Worm (Caenorhabditis elegans) whole organism, L3 larva: ENCODE data around the gene T02C1.1.

ENCODE experiments used
- R02D3.7 ChIP-seq: fragments of 150-350 bp; optimal IDR thresholded peaks from 2 replicates; lab custom pipeline; 2014; ENCODE audit warnings: missing biosample characterization, missing genetic modification characterization
- ZK546.5 ChIP-seq: sonication (generic microtip); optimal IDR thresholded peaks from 2 replicates; lab custom pipeline; 2017; ENCODE audit warnings: missing biosample characterization, missing genetic modification characterization
- aly-2 ChIP-seq: fragments of 150-350 bp; optimal IDR thresholded peaks from 2 replicates; lab custom pipeline; 2014; ENCODE audit warnings: missing biosample characterization, missing genetic modification characterization
- ama-1 ChIP-seq: fragments of 150-350 bp; optimal IDR thresholded peaks from 2 replicates; lab custom pipeline; 2018
- ceh-16 ChIP-seq: sonication (generic microtip); optimal IDR thresholded peaks from 2 replicates; lab custom pipeline; 2017; ENCODE audit warnings: missing biosample characterization, missing genetic modification characterization
- ceh-28 ChIP-seq: fragments of 150-350 bp; optimal IDR thresholded peaks from 2 replicates; lab custom pipeline; 2014; ENCODE audit warnings: missing biosample characterization, missing genetic modification reagents, missing genetic modification characterization
- ceh-82 ChIP-seq: fragments of 150-350 bp; optimal IDR thresholded peaks from 2 replicates; lab custom pipeline; 2014; ENCODE audit warnings: missing biosample characterization, missing genetic modification characterization
- ceh-9 ChIP-seq: sonication (generic microtip); optimal IDR thresholded peaks from 2 replicates; lab custom pipeline; 2018; ENCODE audit warnings: missing biosample characterization, missing genetic modification characterization
- daf-12 ChIP-seq: fragments of 150-350 bp; optimal IDR thresholded peaks from 2 replicates; lab custom pipeline; 2014; ENCODE audit warnings: missing biosample characterization, missing genetic modification reagents, missing genetic modification characterization
- egl-5 ChIP-seq: fragments of 150-350 bp; optimal IDR thresholded peaks from 2 replicates; lab custom pipeline; 2017; ENCODE audit warnings: missing biosample characterization, missing genetic modification reagents, missing genetic modification characterization, inconsistent platforms
- elt-1 ChIP-seq: fragments of 150-350 bp; optimal IDR thresholded peaks from 2 replicates; lab custom pipeline; 2014; ENCODE audit warnings: missing biosample characterization, missing genetic modification characterization
- elt-3 ChIP-seq, 3 experiments: fragments of 150-350 bp in 1 of 3; sonication (generic microtip) in 2 of 3; optimal IDR thresholded peaks; 2 replicates in 2 of 3; 4 replicates in 1 of 3; lab custom pipeline; 2014 to 2017; ENCODE audit warnings: missing biosample characterization in 3 of 3, missing genetic modification characterization in 3 of 3
- eor-1 ChIP-seq, 2 experiments: fragments of 150-350 bp; optimal IDR thresholded peaks; 2 replicates each; lab custom pipeline; 2014 to 2018; ENCODE audit warnings: missing biosample characterization in 2 of 2, missing genetic modification characterization in 2 of 2
- fkh-10 ChIP-seq: sonication (generic microtip); optimal IDR thresholded peaks from 2 replicates; lab custom pipeline; 2017; ENCODE audit warnings: missing biosample characterization, missing genetic modification reagents, missing genetic modification characterization
- fkh-2 ChIP-seq: fragments of 150-350 bp; optimal IDR thresholded peaks from 2 replicates; lab custom pipeline; 2014; ENCODE audit warnings: missing biosample characterization, missing genetic modification reagents, missing genetic modification characterization
- fos-1 ChIP-seq: fragments of 150-350 bp; optimal IDR thresholded peaks from 2 replicates; lab custom pipeline; 2014; ENCODE audit warnings: missing biosample characterization, missing genetic modification characterization
- hmg-11 ChIP-seq: sonication (generic microtip); optimal IDR thresholded peaks from 2 replicates; lab custom pipeline; 2016; ENCODE audit warnings: missing genetic modification characterization, missing compliant biosample characterization
- lin-15B ChIP-seq: fragments of 150-350 bp; optimal IDR thresholded peaks from 2 replicates; lab custom pipeline; 2014; ENCODE audit warnings: missing biosample characterization, missing genetic modification characterization
- lin-39 ChIP-seq: fragments of 150-350 bp; optimal IDR thresholded peaks from 2 replicates; lab custom pipeline; 2018; ENCODE audit warnings: missing biosample characterization, missing genetic modification reagents, missing genetic modification characterization
- mdl-1 ChIP-seq: fragments of 150-350 bp; optimal IDR thresholded peaks from 2 replicates; lab custom pipeline; 2014; ENCODE audit warnings: missing biosample characterization, missing genetic modification characterization
- nfya-1 ChIP-seq: sonication (generic microtip); optimal IDR thresholded peaks from 2 replicates; lab custom pipeline; 2017; ENCODE audit warnings: missing genetic modification characterization, mild to moderate bottlenecking, missing compliant biosample characterization, antibody characterized with exemption, moderate library complexity; ENCODE audit not compliant: insufficient read depth
- nhr-11 ChIP-seq: fragments of 150-350 bp; optimal IDR thresholded peaks from 2 replicates; lab custom pipeline; 2014; ENCODE audit warnings: missing biosample characterization, missing genetic modification characterization
- nhr-12 ChIP-seq: fragments of 150-350 bp; optimal IDR thresholded peaks from 2 replicates; lab custom pipeline; 2014; ENCODE audit warnings: missing biosample characterization, missing genetic modification characterization
- nhr-23 ChIP-seq: fragments of 150-350 bp; optimal IDR thresholded peaks from 2 replicates; lab custom pipeline; 2014; ENCODE audit warnings: missing biosample characterization, missing genetic modification reagents, missing genetic modification characterization
- nhr-25 ChIP-seq: sonication (generic microtip); optimal IDR thresholded peaks from 2 replicates; lab custom pipeline; 2017; ENCODE audit warnings: missing biosample characterization, missing genetic modification characterization
- nhr-28 ChIP-seq: fragments of 150-350 bp; optimal IDR thresholded peaks from 2 replicates; lab custom pipeline; 2014; ENCODE audit warnings: missing biosample characterization, missing genetic modification characterization
- nhr-43 ChIP-seq: sonication (generic microtip); optimal IDR thresholded peaks from 2 replicates; lab custom pipeline; 2016; ENCODE audit warnings: mild to moderate bottlenecking, missing genetic modification characterization, missing compliant biosample characterization; ENCODE audit not compliant: poor library complexity, severe bottlenecking
- nhr-67 ChIP-seq: fragments of 150-350 bp; optimal IDR thresholded peaks from 2 replicates; lab custom pipeline; 2014; ENCODE audit warnings: missing biosample characterization, missing genetic modification characterization
- nhr-76 ChIP-seq: fragments of 150-350 bp; sonication (generic microtip); optimal IDR thresholded peaks from 5 replicates; lab custom pipeline; 2014; ENCODE audit warnings: missing biosample characterization, missing genetic modification characterization
- pha-4 ChIP-seq: fragments of 150-350 bp; optimal IDR thresholded peaks from 2 replicates; lab custom pipeline; 2014; ENCODE audit warnings: missing biosample characterization, missing genetic modification reagents, missing genetic modification characterization
- pqm-1 ChIP-seq: fragments of 150-350 bp; optimal IDR thresholded peaks from 2 replicates; lab custom pipeline; 2017; ENCODE audit warnings: missing biosample characterization, missing genetic modification characterization, inconsistent platforms
- sea-2 ChIP-seq: fragments of 150-350 bp; sonication (generic microtip); optimal IDR thresholded peaks from 4 replicates; lab custom pipeline; 2014; ENCODE audit warnings: missing biosample characterization, missing genetic modification reagents, missing genetic modification characterization
- snpc-4 ChIP-seq: fragments of 150-350 bp; optimal IDR thresholded peaks from 2 replicates; lab custom pipeline; 2014; ENCODE audit warnings: missing biosample characterization, missing genetic modification characterization
- tbx-2 ChIP-seq: sonication (generic microtip); optimal IDR thresholded peaks from 2 replicates; lab custom pipeline; 2016; ENCODE audit warnings: mild to moderate bottlenecking, missing genetic modification characterization, missing compliant biosample characterization
- unc-39 ChIP-seq: sonication (generic microtip); optimal IDR thresholded peaks from 4 replicates; lab custom pipeline; 2017; ENCODE audit warnings: missing biosample characterization, missing genetic modification characterization
- unc-62 ChIP-seq: fragments of 150-350 bp; sonication (generic microtip); optimal IDR thresholded peaks from 4 replicates; lab custom pipeline; 2014; ENCODE audit warnings: missing biosample characterization, missing genetic modification reagents, missing genetic modification characterization
- zag-1 ChIP-seq: fragments of 150-350 bp; optimal IDR thresholded peaks from 2 replicates; lab custom pipeline; 2014; ENCODE audit warnings: missing biosample characterization, missing genetic modification characterization
- ztf-11 ChIP-seq: fragments of 150-350 bp; optimal IDR thresholded peaks from 2 replicates; lab custom pipeline; 2014; ENCODE audit warnings: missing biosample characterization, missing genetic modification characterization
- ztf-4 ChIP-seq: fragments of 150-350 bp; optimal IDR thresholded peaks from 2 replicates; lab custom pipeline; 2014; ENCODE audit warnings: missing biosample characterization, missing genetic modification characterization

The T02C1.1 gene

ce11 chrIII:9247221-9247620 lies at the start of gene T02C1.1:
T02C1.1 (plus strand) TSS chrIII:9247525.
- TF ChIP-seq ceh-82 (no peak), nhr-28 (tag; lab: Kevin White, UChicago) (no peak), ceh-9 (tag; lab: Kevin White, UChicago) (no peak), nhr-43 (tag; lab: Kevin White, UChicago) (no peak), ceh-16 (tag; lab: Kevin White, UChicago) (no peak), nhr-11 (tag; lab: Kevin White, UChicago) (no peak), pha-4 (no peak), fos-1 (tag; lab: Kevin White, UChicago) (no peak), ZK546.5 (tag; lab: Kevin White, UChicago) (no peak), fkh-2 (tag; lab: Kevin White, UChicago) (no peak), elt-3 (tag; optimal IDR thresholded peaks at IDR 0.05; lab: Kevin White, UChicago) (no peak), ama-1 (lab: Kevin White, UChicago) (no peak), ceh-28 (tag; lab: Kevin White, UChicago) (no peak), egl-5 (tag; lab: Kevin White, UChicago) (no peak), tbx-2 (tag; lab: Kevin White, UChicago) (no peak), snpc-4 (tag; lab: Kevin White, UChicago) (no peak), eor-1 (tag; optimal IDR thresholded peaks at IDR 0.05; lab: Kevin White, UChicago) (no peak)

DNA sequence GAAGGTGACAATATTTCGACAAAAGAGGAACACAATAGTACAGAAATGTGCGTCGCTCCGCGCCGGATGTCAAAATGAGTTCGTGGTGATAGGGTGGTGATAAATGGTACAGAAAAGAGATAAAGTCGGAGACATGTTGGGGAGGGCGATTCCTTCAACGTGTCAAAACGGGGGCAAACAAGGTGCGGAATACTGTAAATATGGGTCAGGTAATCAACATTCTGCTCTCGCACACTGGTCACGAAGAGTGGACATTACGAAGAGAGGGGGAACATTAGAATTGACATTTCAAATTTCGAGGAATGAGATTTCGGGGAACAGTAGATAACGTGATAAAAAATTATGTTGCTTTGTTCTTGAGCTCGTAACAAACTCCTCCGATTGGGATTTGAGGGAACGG lies 47.7 kb upstream of the T02C1.1 start, which contains the start of gene ZC84.6:
Gene ZC84.6 (minus strand): TSS at position 101 of the 400 bp plus-strand sequence.
- TF ChIP-seq tbx-2 (tag; lab: Kevin White, UChicago) (no peak), snpc-4 (tag; lab: Kevin White, UChicago) (no peak), nhr-67 (tag; lab: Kevin White, UChicago) (no peak), unc-39 (tag; lab: Kevin White, UChicago) (no peak), elt-1 (no peak), ztf-11 (tag; lab: Kevin White, UChicago) (no peak), nhr-76 (no peak), nhr-23 (no peak), lin-39 (tag; lab: Kevin White, UChicago) (no peak), nfya-1 (tag; lab: Kevin White, UChicago) (no peak), elt-3 (tag; optimal IDR thresholded peaks at IDR 0.05; lab: Kevin White, UChicago) (no peak), unc-62 (no peak), fkh-10 (no peak), R02D3.7 (no peak), eor-1 (tag; optimal IDR thresholded peaks at IDR 0.05; lab: Kevin White, UChicago) (no peak), nhr-43 (tag; lab: Kevin White, UChicago) (no peak), lin-15B (tag; lab: Kevin White, UChicago) (no peak), nhr-11 (tag; lab: Kevin White, UChicago) (no peak)
- TF ChIP-seq, all 47 proteins: peak for 0

DNA sequence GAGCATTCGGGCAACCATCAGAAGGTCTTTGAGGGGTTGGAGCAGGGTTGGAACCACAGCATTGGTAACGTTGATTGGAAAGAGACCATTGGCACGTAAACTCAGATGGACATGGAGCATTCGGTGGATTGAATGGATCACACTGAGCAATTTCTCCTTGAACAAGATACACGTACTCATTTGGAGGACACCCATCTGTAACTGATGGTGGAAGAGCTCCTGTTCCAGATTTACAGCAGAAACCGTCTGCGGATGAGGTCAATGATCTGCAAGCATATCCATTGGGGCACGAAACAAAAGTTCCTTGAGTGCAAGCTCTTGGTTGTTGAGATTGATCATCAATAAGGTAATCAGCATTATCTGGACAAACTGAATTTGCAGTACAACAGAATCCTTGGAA lies 45.3 kb upstream of the T02C1.1 start:
- no peak for TF ChIP-seq nhr-23
- no peak for TF ChIP-seq nhr-25
- TF ChIP-seq pqm-1 (tag; lab: Kevin White, UChicago), result no peak
- TF ChIP-seq tbx-2 (tag; lab: Kevin White, UChicago), result no peak
- no peak for TF ChIP-seq ceh-9 (tag; lab: Kevin White, UChicago)
- no peak for TF ChIP-seq eor-1 (tag; optimal IDR thresholded peaks at IDR 0.05; lab: Kevin White, UChicago)
- TF ChIP-seq ZK546.5 (tag; lab: Kevin White, UChicago), result no peak
- TF ChIP-seq elt-3 (tag; optimal IDR thresholded peaks at IDR 0.05; lab: Kevin White, UChicago), result no peak
- TF ChIP-seq sea-2 (GFP tag; lab: Kevin White, UChicago), result no peak
- TF ChIP-seq nhr-12 (tag; lab: Kevin White, UChicago), result no peak
- TF ChIP-seq ceh-16 (tag; lab: Kevin White, UChicago), result no peak
- TF ChIP-seq ztf-11 (tag; lab: Kevin White, UChicago), result no peak
- TF ChIP-seq zag-1, result no peak
- TF ChIP-seq nhr-43 (tag; lab: Kevin White, UChicago), result no peak

DNA sequence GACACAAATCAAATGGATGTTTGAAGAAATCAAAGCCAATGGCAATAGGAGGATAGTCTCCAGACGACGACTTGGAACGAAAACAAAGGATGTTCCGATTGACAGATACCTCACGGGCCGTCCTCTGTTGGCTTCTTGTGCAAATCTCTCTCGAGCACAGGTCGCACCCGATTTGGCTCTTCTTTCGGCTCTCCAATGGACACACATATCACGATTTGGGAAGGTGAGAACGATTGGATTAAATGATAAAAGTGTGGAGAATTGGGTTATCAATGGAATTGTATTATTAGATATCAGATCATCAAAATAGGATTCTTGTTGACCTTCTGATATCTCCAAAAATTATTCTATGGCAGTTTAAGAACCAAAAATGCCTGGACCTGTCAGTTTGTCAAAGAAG lies 41.1 kb upstream of the T02C1.1 start, which contains the start of gene ZC84.1:
Gene ZC84.1 (minus strand): TSS at position 101 of the 400 bp plus-strand sequence.
- TF ChIP-seq ztf-4 (tag; lab: Kevin White, UChicago) (no peak), ZK546.5 (tag; lab: Kevin White, UChicago) (no peak), hmg-11 (no peak), daf-12 (tag; lab: Kevin White, UChicago) (no peak), nhr-76 (no peak), ama-1 (lab: Kevin White, UChicago) (no peak), nhr-67 (tag; lab: Kevin White, UChicago) (no peak), nhr-43 (tag; lab: Kevin White, UChicago) (no peak), fkh-10 (no peak), aly-2 (no peak), unc-39 (tag; lab: Kevin White, UChicago) (no peak), mdl-1 (tag; lab: Kevin White, UChicago) (no peak), snpc-4 (tag; lab: Kevin White, UChicago) (no peak)
